Worm (Caenorhabditis elegans) whole organism, mixed stage, embryonic: Measurements from ENCODE around the gene npl-10.

ENCODE experiments used
- M03D4.4 ChIP-seq: sonication (generic microtip); optimal IDR thresholded peaks from 2 replicates; lab custom pipeline; 2017; ENCODE audit warnings: mild to moderate bottlenecking, missing genetic modification characterization, missing compliant biosample characterization
- cnd-1 ChIP-seq: fragments of 200-800 bp; sonication (Bioruptor generic); optimal IDR thresholded peaks from 2 replicates; lab custom pipeline; 2018; ENCODE audit warnings: mild to moderate bottlenecking, missing genetic modification characterization, missing compliant biosample characterization
- elt-1 ChIP-seq: sonication (generic microtip); optimal IDR thresholded peaks from 2 replicates; lab custom pipeline; 2017; ENCODE audit warnings: missing genetic modification characterization, mild to moderate bottlenecking, missing compliant biosample characterization, antibody characterized with exemption, moderate library complexity, borderline replicate concordance; ENCODE audit not compliant: insufficient read depth
- lin-13 ChIP-seq: fragments of 150-350 bp; optimal IDR thresholded peaks from 2 replicates; lab custom pipeline; 2014; ENCODE audit warnings: missing biosample characterization, missing genetic modification characterization
- lsy-2 ChIP-seq: fragments of 150-350 bp; optimal IDR thresholded peaks from 2 replicates; lab custom pipeline; 2014; ENCODE audit warnings: missing biosample characterization, missing genetic modification characterization
- mab-5 ChIP-seq: fragments of 150-350 bp; optimal IDR thresholded peaks from 2 replicates; lab custom pipeline; 2014; ENCODE audit warnings: missing biosample characterization, missing genetic modification characterization
- mep-1 ChIP-seq: fragments of 150-350 bp; optimal IDR thresholded peaks from 2 replicates; lab custom pipeline; 2017; ENCODE audit warnings: missing biosample characterization, missing genetic modification reagents, missing genetic modification characterization, inconsistent platforms
- nhr-237 ChIP-seq: fragments of 150-350 bp; optimal IDR thresholded peaks from 2 replicates; lab custom pipeline; 2014; ENCODE audit warnings: missing biosample characterization, missing genetic modification characterization
- nhr-76 ChIP-seq: sonication (generic microtip); optimal IDR thresholded peaks from 2 replicates; lab custom pipeline; 2017; ENCODE audit warnings: missing biosample characterization, missing genetic modification characterization
- sem-2 ChIP-seq: fragments of 200-800 bp; sonication (Bioruptor generic); optimal IDR thresholded peaks from 2 replicates; lab custom pipeline; 2018; ENCODE audit warnings: mild to moderate bottlenecking, missing genetic modification characterization, missing compliant biosample characterization
- snpc-4 ChIP-seq: fragments of 150-350 bp; optimal IDR thresholded peaks from 2 replicates; lab custom pipeline; 2014; ENCODE audit warnings: missing biosample characterization, missing genetic modification characterization

DNA sequence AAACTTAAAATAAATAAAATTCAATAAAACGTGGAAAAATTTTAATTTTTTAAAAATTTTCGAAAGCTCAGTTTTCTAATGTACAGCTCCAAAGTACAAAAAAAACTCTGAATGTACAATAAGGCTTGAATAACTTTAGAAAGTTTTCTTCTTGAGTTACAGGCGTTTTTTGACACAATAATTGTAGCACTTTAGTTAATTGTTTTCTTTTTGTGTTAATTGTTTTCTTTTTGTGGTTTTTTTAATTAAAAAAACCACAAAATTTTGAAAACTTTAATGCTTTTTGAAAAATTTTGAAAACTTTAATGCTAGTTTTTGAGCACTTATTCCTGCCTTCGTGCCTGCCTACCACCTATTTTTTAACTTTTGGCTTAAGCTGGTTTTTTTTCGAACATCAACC, 28.5 kb upstream of the npl-10 start, which contains the start of gene R10E9.2:
- TF ChIP-seq mab-5 (no peak), M03D4.4 (tag; lab: Kevin White, UChicago) (no peak), lin-13 (no peak), snpc-4 (tag; lab: Kevin White, UChicago) (no peak), nhr-76 (no peak), elt-1 (tag; lab: Kevin White, UChicago) (no peak), cnd-1 (tag; lab: Kevin White, UChicago) (no peak), sem-2 (GFP tag; lab: Kevin White, UChicago) (no peak), nhr-237 (tag; lab: Kevin White, UChicago) (no peak), mep-1 (tag; lab: Kevin White, UChicago) (no peak), lsy-2 (tag; lab: Kevin White, UChicago) (no peak)
